Worm (Caenorhabditis elegans): Measurements from ENCODE around the gene arl-3.
A peak's percentile ranks its signal among the peaks of the same experiment; 100 is the strongest.

The arl-3 gene

DNA sequence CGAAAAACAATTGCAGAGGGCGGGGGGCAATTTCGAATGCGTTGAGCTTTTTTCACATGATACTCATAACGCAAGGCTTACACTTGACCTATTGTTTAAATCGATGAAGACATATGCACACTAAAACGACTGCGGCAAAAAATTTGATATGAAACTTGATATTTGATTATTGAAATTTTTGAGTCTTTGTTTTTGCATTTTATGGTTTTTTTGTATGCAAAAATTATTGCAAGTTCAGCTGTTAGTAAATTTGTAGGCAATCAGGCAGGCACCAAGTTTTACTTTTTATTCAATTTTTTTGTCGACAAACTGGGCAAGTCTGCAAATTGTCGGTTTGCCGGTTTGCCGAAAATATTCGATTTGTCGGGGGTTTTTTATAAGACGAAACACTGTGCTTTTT is at the start of gene arl-3:
Gene arl-3, plus strand, starts transcription at position 301 of the 400 bp plus-strand sequence.
- TF ChIP-seq nhr-237 (tag; optimal IDR thresholded peaks at IDR 0.05) (no peak), zag-1 (tag; optimal IDR thresholded peaks at IDR 0.05) (no peak), jun-1 (tag; optimal IDR thresholded peaks at IDR 0.05) (no peak), skn-1 (tag; optimal IDR thresholded peaks at IDR 0.05) (peak; percentile 7), ztf-4 (tag; optimal IDR thresholded peaks at IDR 0.05) (no peak), ztf-11 (tag; optimal IDR thresholded peaks at IDR 0.05) (no peak), tbx-2 (tag; optimal IDR thresholded peaks at IDR 0.05) (no peak)

DNA sequence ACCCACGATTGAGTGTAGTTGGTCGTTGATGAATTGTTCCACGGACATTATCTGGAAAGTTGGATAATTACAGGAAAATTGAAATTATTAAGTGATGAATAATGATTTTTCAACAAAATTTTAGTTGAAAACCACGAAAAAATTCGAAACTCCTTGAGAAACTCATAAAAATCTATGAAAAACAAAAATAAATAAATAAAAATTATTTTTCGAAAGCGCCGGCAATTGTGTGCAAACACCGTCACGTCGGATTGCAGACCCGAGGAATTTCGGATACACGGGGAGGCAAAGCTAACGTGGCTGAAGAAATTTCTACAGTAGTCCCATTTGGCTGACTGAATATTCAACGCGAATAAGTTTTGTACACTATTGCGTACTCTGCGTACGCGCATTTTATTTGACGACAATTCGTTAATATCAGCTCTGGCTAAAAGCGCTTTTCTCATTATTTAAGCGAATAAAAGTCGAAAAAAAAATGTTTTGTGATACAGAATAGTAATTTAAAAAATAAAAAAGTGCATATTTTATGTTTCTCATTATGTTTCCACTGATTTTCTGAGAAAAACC is 44.6 kb upstream of the arl-3 start, which contains the start of gene mog-4:
Gene mog-4, minus strand, starts transcription at position 51 of the 567 bp plus-strand sequence.
- TF ChIP-seq egl-27 (tag; optimal IDR thresholded peaks at IDR 0.05), result peak; percentile 31
- TF ChIP-seq egl-5 (tag; optimal IDR thresholded peaks at IDR 0.05), result peak; percentile 76
- peak; percentile 68 for TF ChIP-seq pqm-1 (tag; optimal IDR thresholded peaks at IDR 0.05)
- TF ChIP-seq mdl-1 (tag; optimal IDR thresholded peaks at IDR 0.05), result peak; percentile 1
- TF ChIP-seq lsy-12 (tag; optimal IDR thresholded peaks at IDR 0.05), result peak; percentile 97
- TF ChIP-seq snpc-4 (tag; optimal IDR thresholded peaks at IDR 0.05), result peak; percentile 58
- TF ChIP-seq nhr-25 (tag; optimal IDR thresholded peaks at IDR 0.05), result peak; percentile 49
- TF ChIP-seq nhr-23 (tag; optimal IDR thresholded peaks at IDR 0.05), result peak; percentile 93
- TF ChIP-seq elt-2 (tag; optimal IDR thresholded peaks at IDR 0.05), result peak; percentile 81
- peak; percentile 17 for TF ChIP-seq fkh-10 (GFP tag; optimal IDR thresholded peaks at IDR 0.05)
- peak; percentile 98 for TF ChIP-seq nhr-43 (tag; optimal IDR thresholded peaks at IDR 0.05; ENCODE audit: poor library complexity, severe bottlenecking)
- peak; percentile 79 for TF ChIP-seq nhr-11 (tag; optimal IDR thresholded peaks at IDR 0.05)
- peak; percentile 32 for TF ChIP-seq ceh-82 (tag; optimal IDR thresholded peaks at IDR 0.05)
- TF ChIP-seq skn-1 (tag; optimal IDR thresholded peaks at IDR 0.05), result peak; percentile 80
- TF ChIP-seq R02D3.7 (tag; optimal IDR thresholded peaks at IDR 0.05), result peak; percentile 79
- peak; percentile 90 for TF ChIP-seq nhr-77 (tag; optimal IDR thresholded peaks at IDR 0.05)
- TF ChIP-seq ceh-28 (tag; optimal IDR thresholded peaks at IDR 0.05), result peak; percentile 75
- TF ChIP-seq hmg-11 (tag; optimal IDR thresholded peaks at IDR 0.05), result peak; percentile 86
- TF ChIP-seq ZK546.5 (tag; optimal IDR thresholded peaks at IDR 0.05), result peak; percentile 42
- TF ChIP-seq tbx-2 (tag; optimal IDR thresholded peaks at IDR 0.05), result peak; percentile 92
- TF ChIP-seq lin-15B (tag; optimal IDR thresholded peaks at IDR 0.05), result peak; percentile 87
- peak; percentile 80 for TF ChIP-seq jun-1 (tag; optimal IDR thresholded peaks at IDR 0.05)
- TF ChIP-seq pha-4 (tag; optimal IDR thresholded peaks at IDR 0.05), result peak; percentile 83
- TF ChIP-seq nfya-1 (tag; optimal IDR thresholded peaks at IDR 0.05; ENCODE audit: insufficient read depth), result peak; percentile 89

ce11 chrII:14563766-14564370 is 42.4 kb upstream of the arl-3 start:
- peak; percentile 44 for TF ChIP-seq nfya-1 (tag; optimal IDR thresholded peaks at IDR 0.05; ENCODE audit: insufficient read depth)

- no peak for TF ChIP-seq unc-39 (tag; optimal IDR thresholded peaks at IDR 0.05)
- TF ChIP-seq aly-2 (tag; optimal IDR thresholded peaks at IDR 0.05), result no peak
- no peak for TF ChIP-seq R02D3.7 (tag; optimal IDR thresholded peaks at IDR 0.05)
- no peak for TF ChIP-seq elt-1 (tag; optimal IDR thresholded peaks at IDR 0.05)
- no peak for TF ChIP-seq hmg-11 (tag; optimal IDR thresholded peaks at IDR 0.05)
- no peak for TF ChIP-seq lsy-12 (tag; optimal IDR thresholded peaks at IDR 0.05)
- no peak for TF ChIP-seq zag-1 (tag; optimal IDR thresholded peaks at IDR 0.05)
- TF ChIP-seq ceh-28 (tag; optimal IDR thresholded peaks at IDR 0.05), result no peak
- no peak for TF ChIP-seq ztf-4 (tag; optimal IDR thresholded peaks at IDR 0.05)
- TF ChIP-seq fos-1 (tag; optimal IDR thresholded peaks at IDR 0.05), result no peak
- no peak for TF ChIP-seq ceh-16 (tag; optimal IDR thresholded peaks at IDR 0.05)
Measured at ce11 chrII:14567811-14568210, 38.5 kb upstream of the arl-3 start.

DNA sequence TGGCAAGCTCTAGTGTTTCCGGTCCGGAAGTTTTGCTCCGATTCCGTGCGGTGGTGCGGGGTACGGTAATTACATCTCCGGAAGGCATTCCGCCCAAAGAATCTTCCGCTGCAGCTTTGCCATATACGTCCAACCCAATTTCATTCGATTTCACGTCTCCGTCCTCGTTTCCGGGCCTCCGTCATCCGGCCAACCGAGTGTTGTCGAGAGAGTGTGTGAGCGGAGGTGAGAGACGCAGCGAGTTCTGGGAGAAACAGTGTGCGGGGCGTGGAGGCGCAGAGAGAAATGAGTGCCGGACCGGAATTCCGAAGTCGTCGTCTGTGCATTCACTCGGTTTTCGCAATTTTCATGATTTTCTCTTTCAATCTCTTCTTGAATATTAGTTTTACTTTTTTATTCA is 37.0 kb upstream of the arl-3 start:
- TF ChIP-seq egl-5 (tag; optimal IDR thresholded peaks at IDR 0.05), result no peak
- no peak for TF ChIP-seq ama-1 (optimal IDR thresholded peaks at IDR 0.05)
- TF ChIP-seq daf-12 (tag; optimal IDR thresholded peaks at IDR 0.05), result no peak
- TF ChIP-seq pqm-1 (tag; optimal IDR thresholded peaks at IDR 0.05), result no peak
- no peak for TF ChIP-seq ceh-82 (tag; optimal IDR thresholded peaks at IDR 0.05)
- TF ChIP-seq unc-39 (tag; optimal IDR thresholded peaks at IDR 0.05), result no peak
- no peak for TF ChIP-seq nhr-67 (tag; optimal IDR thresholded peaks at IDR 0.05)
- no peak for TF ChIP-seq snpc-4 (tag; optimal IDR thresholded peaks at IDR 0.05)
- TF ChIP-seq R02D3.7 (tag; optimal IDR thresholded peaks at IDR 0.05), result no peak
- TF ChIP-seq nfya-1 (tag; optimal IDR thresholded peaks at IDR 0.05; ENCODE audit: insufficient read depth), result peak; percentile 25
- TF ChIP-seq fkh-2 (tag; optimal IDR thresholded peaks at IDR 0.05), result no peak
- TF ChIP-seq aly-2 (tag; optimal IDR thresholded peaks at IDR 0.05), result no peak
- TF ChIP-seq eor-1 (tag; optimal IDR thresholded peaks at IDR 0.05), result no peak
- TF ChIP-seq fos-1 (tag; optimal IDR thresholded peaks at IDR 0.05), result no peak
- no peak for TF ChIP-seq nhr-76 (tag; optimal IDR thresholded peaks at IDR 0.05)
- peak; percentile 53 for TF ChIP-seq lin-39 (tag; optimal IDR thresholded peaks at IDR 0.05)
- TF ChIP-seq nhr-25 (tag; optimal IDR thresholded peaks at IDR 0.05), result no peak
- TF ChIP-seq nhr-77 (tag; optimal IDR thresholded peaks at IDR 0.05), result no peak
- no peak for TF ChIP-seq nhr-43 (tag; optimal IDR thresholded peaks at IDR 0.05; ENCODE audit: poor library complexity, severe bottlenecking)
- no peak for TF ChIP-seq ceh-28 (tag; optimal IDR thresholded peaks at IDR 0.05)
- TF ChIP-seq zag-1 (tag; optimal IDR thresholded peaks at IDR 0.05), result no peak
- TF ChIP-seq ztf-4 (tag; optimal IDR thresholded peaks at IDR 0.05), result no peak
- no peak for TF ChIP-seq elt-3 (tag; optimal IDR thresholded peaks at IDR 0.05)
- TF ChIP-seq ZK546.5 (tag; optimal IDR thresholded peaks at IDR 0.05), result no peak
- peak; percentile 65 for TF ChIP-seq tbx-2 (tag; optimal IDR thresholded peaks at IDR 0.05)
- TF ChIP-seq mml-1 (tag; optimal IDR thresholded peaks at IDR 0.05), result no peak
